Worm (Caenorhabditis elegans) whole organism, L3 larva: ENCODE results near the gene ZK112.4.
A peak's percentile ranks its signal among the peaks of the same experiment; 100 is the strongest.

Source experiments
- R02D3.7 ChIP-seq: fragments of 150-350 bp; optimal IDR thresholded peaks from 2 replicates; lab custom pipeline; 2014; ENCODE audit warnings: missing biosample characterization, missing genetic modification characterization
- ama-1 ChIP-seq: fragments of 150-350 bp; optimal IDR thresholded peaks from 2 replicates; lab custom pipeline; 2018
- ceh-16 ChIP-seq: sonication (generic microtip); optimal IDR thresholded peaks from 2 replicates; lab custom pipeline; 2017; ENCODE audit warnings: missing biosample characterization, missing genetic modification characterization
- ceh-28 ChIP-seq: fragments of 150-350 bp; optimal IDR thresholded peaks from 2 replicates; lab custom pipeline; 2014; ENCODE audit warnings: missing biosample characterization, missing genetic modification reagents, missing genetic modification characterization
- egl-5 ChIP-seq: fragments of 150-350 bp; optimal IDR thresholded peaks from 2 replicates; lab custom pipeline; 2017; ENCODE audit warnings: missing biosample characterization, missing genetic modification reagents, missing genetic modification characterization, inconsistent platforms
- elt-1 ChIP-seq: fragments of 150-350 bp; optimal IDR thresholded peaks from 2 replicates; lab custom pipeline; 2014; ENCODE audit warnings: missing biosample characterization, missing genetic modification characterization
- elt-2 ChIP-seq: sonication (generic microtip); optimal IDR thresholded peaks from 2 replicates; lab custom pipeline; 2016; ENCODE audit warnings: missing genetic modification reagents, mild to moderate bottlenecking, missing genetic modification characterization, missing compliant biosample characterization
- eor-1 ChIP-seq, 2 experiments: fragments of 150-350 bp; optimal IDR thresholded peaks; 2 replicates each; lab custom pipeline; 2014 to 2018; ENCODE audit warnings: missing biosample characterization in 2 of 2, missing genetic modification characterization in 2 of 2
- fkh-2 ChIP-seq: fragments of 150-350 bp; optimal IDR thresholded peaks from 2 replicates; lab custom pipeline; 2014; ENCODE audit warnings: missing biosample characterization, missing genetic modification reagents, missing genetic modification characterization
- fos-1 ChIP-seq: fragments of 150-350 bp; optimal IDR thresholded peaks from 2 replicates; lab custom pipeline; 2014; ENCODE audit warnings: missing biosample characterization, missing genetic modification characterization
- hmg-11 ChIP-seq: sonication (generic microtip); optimal IDR thresholded peaks from 2 replicates; lab custom pipeline; 2016; ENCODE audit warnings: missing genetic modification characterization, missing compliant biosample characterization
- jun-1 ChIP-seq: fragments of 150-350 bp; optimal IDR thresholded peaks from 2 replicates; lab custom pipeline; 2014; ENCODE audit warnings: missing biosample characterization, missing genetic modification reagents, missing genetic modification characterization
- lin-15B ChIP-seq: fragments of 150-350 bp; optimal IDR thresholded peaks from 2 replicates; lab custom pipeline; 2014; ENCODE audit warnings: missing biosample characterization, missing genetic modification characterization
- lsy-12 ChIP-seq: sonication (generic microtip); optimal IDR thresholded peaks from 2 replicates; lab custom pipeline; 2016; ENCODE audit warnings: mild to moderate bottlenecking, missing genetic modification characterization, missing compliant biosample characterization
- mml-1 ChIP-seq: fragments of 150-350 bp; sonication (generic microtip); optimal IDR thresholded peaks from 3 replicates; lab custom pipeline; 2014; ENCODE audit warnings: missing biosample characterization, missing genetic modification characterization
- nfya-1 ChIP-seq: sonication (generic microtip); optimal IDR thresholded peaks from 2 replicates; lab custom pipeline; 2017; ENCODE audit warnings: missing genetic modification characterization, mild to moderate bottlenecking, missing compliant biosample characterization, antibody characterized with exemption, moderate library complexity; ENCODE audit not compliant: insufficient read depth
- nhr-11 ChIP-seq: fragments of 150-350 bp; optimal IDR thresholded peaks from 2 replicates; lab custom pipeline; 2014; ENCODE audit warnings: missing biosample characterization, missing genetic modification characterization
- nhr-23 ChIP-seq: fragments of 150-350 bp; optimal IDR thresholded peaks from 2 replicates; lab custom pipeline; 2014; ENCODE audit warnings: missing biosample characterization, missing genetic modification reagents, missing genetic modification characterization
- nhr-237 ChIP-seq: fragments of 150-350 bp; optimal IDR thresholded peaks from 2 replicates; lab custom pipeline; 2014; ENCODE audit warnings: missing biosample characterization, missing genetic modification characterization
- nhr-43 ChIP-seq: sonication (generic microtip); optimal IDR thresholded peaks from 2 replicates; lab custom pipeline; 2016; ENCODE audit warnings: mild to moderate bottlenecking, missing genetic modification characterization, missing compliant biosample characterization; ENCODE audit not compliant: poor library complexity, severe bottlenecking
- nhr-67 ChIP-seq: fragments of 150-350 bp; optimal IDR thresholded peaks from 2 replicates; lab custom pipeline; 2014; ENCODE audit warnings: missing biosample characterization, missing genetic modification characterization
- nhr-76 ChIP-seq: fragments of 150-350 bp; sonication (generic microtip); optimal IDR thresholded peaks from 5 replicates; lab custom pipeline; 2014; ENCODE audit warnings: missing biosample characterization, missing genetic modification characterization
- nhr-77 ChIP-seq: fragments of 150-350 bp; optimal IDR thresholded peaks from 2 replicates; lab custom pipeline; 2014; ENCODE audit warnings: missing biosample characterization, missing genetic modification characterization
- pha-4 ChIP-seq: fragments of 150-350 bp; optimal IDR thresholded peaks from 2 replicates; lab custom pipeline; 2014; ENCODE audit warnings: missing biosample characterization, missing genetic modification reagents, missing genetic modification characterization
- pqm-1 ChIP-seq: fragments of 150-350 bp; optimal IDR thresholded peaks from 2 replicates; lab custom pipeline; 2017; ENCODE audit warnings: missing biosample characterization, missing genetic modification characterization, inconsistent platforms
- skn-1 ChIP-seq: fragments of 150-350 bp; optimal IDR thresholded peaks from 2 replicates; lab custom pipeline; 2014; ENCODE audit warnings: missing biosample characterization, missing genetic modification characterization
- snpc-4 ChIP-seq: fragments of 150-350 bp; optimal IDR thresholded peaks from 2 replicates; lab custom pipeline; 2014; ENCODE audit warnings: missing biosample characterization, missing genetic modification characterization
- tbx-2 ChIP-seq: sonication (generic microtip); optimal IDR thresholded peaks from 2 replicates; lab custom pipeline; 2016; ENCODE audit warnings: mild to moderate bottlenecking, missing genetic modification characterization, missing compliant biosample characterization
- unc-39 ChIP-seq: sonication (generic microtip); optimal IDR thresholded peaks from 4 replicates; lab custom pipeline; 2017; ENCODE audit warnings: missing biosample characterization, missing genetic modification characterization
- zag-1 ChIP-seq: fragments of 150-350 bp; optimal IDR thresholded peaks from 2 replicates; lab custom pipeline; 2014; ENCODE audit warnings: missing biosample characterization, missing genetic modification characterization
- ztf-11 ChIP-seq: fragments of 150-350 bp; optimal IDR thresholded peaks from 2 replicates; lab custom pipeline; 2014; ENCODE audit warnings: missing biosample characterization, missing genetic modification characterization
- ztf-4 ChIP-seq: fragments of 150-350 bp; optimal IDR thresholded peaks from 2 replicates; lab custom pipeline; 2014; ENCODE audit warnings: missing biosample characterization, missing genetic modification characterization

ZK112.4 gene

DNA sequence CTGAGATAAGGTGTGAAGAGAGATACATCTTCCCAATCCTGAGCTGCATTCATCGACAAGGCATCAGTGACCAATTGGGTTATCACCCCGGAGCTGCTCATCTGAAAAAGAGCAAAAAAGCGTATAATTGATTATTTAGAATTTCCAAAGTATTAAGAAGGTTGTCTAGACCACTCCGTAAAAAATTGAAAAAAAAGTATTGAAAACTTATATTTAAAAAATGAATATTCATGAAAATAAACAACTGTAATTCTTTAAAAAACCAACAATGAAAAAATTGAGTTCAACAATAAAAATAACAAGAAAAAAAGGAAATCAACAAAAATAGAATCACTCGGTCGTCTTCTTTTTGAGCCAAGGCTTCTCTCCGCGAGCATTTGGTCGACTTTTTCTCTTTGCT, 33.7 kb upstream of the ZK112.4 start, which contains the start of gene mtx-2:
Gene mtx-2 (minus strand): TSS at position 101 of the 400 bp plus-strand sequence.
- no peak for TF ChIP-seq nhr-43 (tag; lab: Kevin White, UChicago)
- TF ChIP-seq, all 47 proteins: peak for 0

DNA sequence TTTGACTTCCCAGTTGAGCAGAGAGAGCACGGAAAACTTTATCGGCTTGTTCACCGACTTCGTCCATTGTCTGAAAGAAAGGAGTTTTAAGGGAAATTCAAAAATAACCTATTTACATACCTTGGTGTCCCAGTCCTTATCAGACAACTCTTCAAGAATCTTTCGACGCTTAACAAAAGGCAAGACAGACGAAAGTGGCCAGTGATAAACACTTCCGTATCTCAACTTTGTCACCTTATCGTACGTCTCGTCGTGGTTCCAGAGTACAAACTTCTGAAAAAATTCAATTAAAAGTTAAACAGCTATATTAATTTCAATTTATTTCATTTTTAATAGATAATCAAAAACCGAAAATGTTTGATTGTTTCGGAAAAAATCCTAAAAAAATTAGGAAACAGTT, 32.4 kb upstream of the ZK112.4 start:
- TF ChIP-seq egl-5 (tag; lab: Kevin White, UChicago), result no peak
- TF ChIP-seq nfya-1 (tag; lab: Kevin White, UChicago), result no peak
- no peak for TF ChIP-seq nhr-23
- peak; percentile 89 for TF ChIP-seq elt-2 (tag; lab: Kevin White, UChicago)
- peak; percentile 56 for TF ChIP-seq pqm-1 (tag; lab: Kevin White, UChicago)

DNA sequence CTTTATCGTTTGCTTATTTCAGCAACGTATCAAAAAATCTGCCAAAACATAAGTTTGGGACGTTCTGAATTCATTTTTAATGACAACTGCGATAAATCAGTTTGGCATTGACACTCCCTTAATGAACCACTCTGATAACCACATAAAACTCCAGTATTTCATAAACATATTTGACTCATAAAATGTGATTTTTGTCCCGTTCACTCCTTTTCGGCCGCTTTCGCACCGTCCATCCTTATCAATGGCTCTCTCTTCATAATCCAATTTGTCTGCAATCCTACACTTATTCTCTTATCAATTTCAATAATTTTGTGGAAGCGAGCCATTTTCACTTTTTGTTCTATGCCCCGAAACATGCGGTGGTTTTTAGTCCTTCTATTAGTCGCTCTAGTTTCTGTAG, 28.8 kb upstream of the ZK112.4 start, which contains the start of gene pcp-1:
Gene pcp-1 (plus strand): TSS at position 342 of the 400 bp plus-strand sequence.
- peak; percentile 55 for TF ChIP-seq fos-1
- no peak for TF ChIP-seq fkh-2 (tag; lab: Kevin White, UChicago)
- TF ChIP-seq pha-4 (tag; lab: Kevin White, UChicago), result peak; percentile 31
- TF ChIP-seq skn-1 (tag; lab: Kevin White, UChicago), result no peak
- peak; percentile 67 for TF ChIP-seq jun-1 (tag; lab: Kevin White, UChicago)
- TF ChIP-seq nhr-76 (tag; lab: Kevin White, UChicago), result no peak
- TF ChIP-seq lin-15B (tag; lab: Kevin White, UChicago), result peak; percentile 34
- TF ChIP-seq mml-1 (tag; lab: Kevin White, UChicago), result no peak
- peak; percentile 99 for TF ChIP-seq elt-2 (tag; lab: Kevin White, UChicago)
- peak; percentile 99 for TF ChIP-seq pqm-1 (tag; lab: Kevin White, UChicago)

DNA sequence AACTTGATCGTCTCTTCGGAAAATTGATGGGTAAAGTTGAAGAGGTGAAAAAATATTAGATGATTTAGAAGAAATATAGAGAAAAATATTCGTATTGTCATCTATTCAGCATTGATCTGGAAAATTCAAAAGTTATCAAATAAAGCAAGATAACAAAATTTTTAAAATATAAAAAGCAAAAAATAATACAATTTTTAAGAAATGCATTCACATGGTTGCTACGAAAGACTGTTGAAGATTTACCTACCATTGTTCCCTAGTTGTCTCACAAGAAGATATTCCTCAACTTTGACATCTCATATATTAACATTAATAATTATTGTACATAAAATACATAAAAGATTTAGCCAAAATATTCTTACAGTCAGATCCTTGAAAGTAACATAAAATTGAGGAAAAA, 24.5 kb upstream of the ZK112.4 start, which contains the start of gene cdh-3:
Gene cdh-3 (minus strand): TSS at position 101 of the 400 bp plus-strand sequence.
- TF ChIP-seq nhr-43 (tag; lab: Kevin White, UChicago) (no peak), elt-2 (tag; lab: Kevin White, UChicago) (no peak), hmg-11 (tag; lab: Kevin White, UChicago) (no peak), ztf-4 (no peak)

DNA sequence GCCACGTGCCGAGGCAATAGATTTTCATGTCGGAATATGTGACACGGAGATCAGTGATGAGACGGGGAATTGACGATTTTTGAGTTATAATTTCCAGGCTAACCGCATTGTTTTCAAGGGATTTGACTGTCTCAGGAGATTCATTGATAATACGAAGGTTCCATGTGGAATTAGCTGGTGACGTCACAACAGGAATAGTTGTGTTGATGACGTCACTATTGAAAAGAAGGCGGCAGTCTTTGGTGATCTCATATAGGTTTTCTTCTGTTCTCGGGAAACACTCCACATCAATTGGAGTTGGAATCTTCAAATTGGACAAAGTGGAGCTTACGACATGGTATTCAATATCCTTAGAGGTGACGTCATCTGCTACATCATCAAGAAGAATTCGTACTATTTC, 13.4 kb upstream of the ZK112.4 start:
- TF ChIP-seq elt-2 (tag; lab: Kevin White, UChicago) (no peak), ceh-28 (tag; lab: Kevin White, UChicago) (no peak), R02D3.7 (tag; lab: Kevin White, UChicago) (no peak), ceh-16 (no peak), hmg-11 (tag; lab: Kevin White, UChicago) (no peak), nhr-11 (no peak), nhr-77 (tag; lab: Kevin White, UChicago) (no peak), zag-1 (tag; lab: Kevin White, UChicago) (no peak), ztf-11 (no peak), eor-1 (tag; optimal IDR thresholded peaks at IDR 0.05; lab: Kevin White, UChicago) (no peak), unc-39 (tag; lab: Kevin White, UChicago) (no peak), nhr-237 (tag; lab: Kevin White, UChicago) (no peak), elt-1 (no peak), nhr-23 (no peak), tbx-2 (tag; lab: Kevin White, UChicago) (no peak), nhr-67 (tag; lab: Kevin White, UChicago) (no peak), snpc-4 (no peak)

DNA sequence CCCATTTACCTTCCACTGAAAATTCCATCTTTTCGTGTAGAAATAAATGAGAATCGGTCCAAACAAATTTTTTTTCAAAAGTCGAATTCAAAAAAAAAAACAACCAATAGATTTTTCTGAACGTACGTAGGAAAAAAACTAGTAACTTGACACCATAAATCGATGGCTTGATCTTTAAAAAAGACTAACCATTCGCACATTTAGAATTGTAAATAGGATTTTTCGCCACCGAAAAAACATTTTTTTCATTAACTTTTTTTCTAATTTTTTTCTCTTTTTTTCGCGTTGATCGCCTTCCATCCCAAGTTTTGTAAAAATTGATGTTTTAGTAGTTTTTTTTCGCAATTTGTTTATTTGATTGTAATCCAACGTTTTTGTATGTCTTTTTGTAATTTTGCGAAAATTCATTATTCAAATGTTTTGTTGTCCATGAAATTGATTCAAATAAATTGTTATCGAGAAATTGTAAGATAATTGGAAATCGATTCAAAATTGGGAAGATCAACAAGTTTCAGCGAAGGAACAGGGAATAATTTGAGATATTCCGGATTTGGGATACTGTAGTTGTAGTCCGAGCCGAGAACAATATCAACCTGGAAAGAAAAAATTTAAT, 7.9 kb upstream of the ZK112.4 start:
- TF ChIP-seq ama-1 (peak; percentile 40), nfya-1 (tag; lab: Kevin White, UChicago) (no peak), lsy-12 (peak; percentile 3), jun-1 (tag; lab: Kevin White, UChicago) (peak; percentile 31), ztf-4 (peak; percentile 40)
